Fruit fly (Drosophila melanogaster) Kc167 (cell line): ENCODE measurements around the gene Strip.

Experiments used
- Myc ChIP-seq: fragments of >200 bp; optimal IDR thresholded peaks from 2 replicates; lab custom pipeline; 2017; ENCODE audit warnings: missing external identifiers
- Sin3A ChIP-seq: fragments of >200 bp; optimal IDR thresholded peaks from 2 replicates; lab custom pipeline; 2018; ENCODE audit warnings: missing external identifiers
- h ChIP-seq: fragments of >200 bp; optimal IDR thresholded peaks from 3 replicates; lab custom pipeline; 2018; ENCODE audit warnings: missing external identifiers
- insv ChIP-seq: fragments of >200 bp; optimal IDR thresholded peaks from 3 replicates; lab custom pipeline; 2018; ENCODE audit warnings: missing external identifiers
- psq ChIP-seq: fragments of >200 bp; optimal IDR thresholded peaks from 2 replicates; lab custom pipeline; 2017; ENCODE audit warnings: missing external identifiers
- ttk ChIP-seq: sonication (Bioruptor generic); optimal IDR thresholded peaks from 2 replicates; lab custom pipeline; 2017; ENCODE audit warnings: missing external identifiers

The Strip gene

dm6 chr3L:3335688-3336087 is 7.0 kb upstream of the Strip start, which contains the start of gene Drsl1:
TSS of gene Drsl1 (minus strand) at chr3L:3335788.
- TF ChIP-seq Sin3A (lab: Kevin White, UChicago) (no peak), h (lab: Kevin White, UChicago) (no peak), ttk (lab: Kevin White, UChicago) (no peak), insv (lab: Kevin White, UChicago) (no peak), Myc (lab: Kevin White, UChicago) (no peak), psq (lab: Kevin White, UChicago) (no peak)

dm6 chr3L:3334784-3335183 is 6.1 kb upstream of the Strip start, which contains the start of gene CG14969:
TSS of gene CG14969 (minus strand) at chr3L:3334978.
- TF ChIP-seq Sin3A (lab: Kevin White, UChicago) (no peak), insv (lab: Kevin White, UChicago) (no peak), h (lab: Kevin White, UChicago) (no peak), Myc (lab: Kevin White, UChicago) (no peak), ttk (lab: Kevin White, UChicago) (no peak), psq (lab: Kevin White, UChicago) (no peak)

dm6 chr3L:3329763-3330162 is 1.1 kb upstream of the Strip start, which contains the start of gene CG14961:
TSS of gene CG14961 (plus strand) at chr3L:3330063.
- TF ChIP-seq ttk (lab: Kevin White, UChicago) (no peak), Myc (lab: Kevin White, UChicago) (no peak), psq (lab: Kevin White, UChicago) (no peak), insv (lab: Kevin White, UChicago) (no peak), Sin3A (lab: Kevin White, UChicago) (no peak), h (lab: Kevin White, UChicago) (no peak)

- TF ChIP-seq psq (lab: Kevin White, UChicago), result no peak
- TF ChIP-seq h (lab: Kevin White, UChicago), result peak; percentile 57
Observed at dm6 chr3L:3325925-3326903, 2.5 kb downstream of the Strip start, which contains the start of gene Gtpx. TSS of gene Gtpx (plus strand) at chr3L:3326265.

DNA sequence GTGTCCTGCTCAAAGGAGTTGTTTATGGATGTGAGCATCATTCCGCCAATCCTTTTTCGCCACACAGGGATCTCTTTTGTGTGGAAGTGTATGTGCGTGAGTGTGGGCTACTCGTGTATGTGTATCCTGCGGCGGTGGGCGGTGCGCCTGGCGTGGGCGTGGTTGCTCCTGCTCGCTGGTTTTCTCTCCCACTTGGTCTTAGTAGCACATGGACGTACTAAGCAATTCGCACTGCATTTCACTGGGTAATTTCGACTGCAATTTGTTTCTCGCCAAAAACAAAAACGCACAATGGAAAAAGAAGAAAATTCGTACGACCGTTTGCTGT is 3.1 kb downstream of the Strip start:
- TF ChIP-seq ttk (lab: Kevin White, UChicago), result no peak
- no peak for TF ChIP-seq Sin3A (lab: Kevin White, UChicago)
- TF ChIP-seq Myc (lab: Kevin White, UChicago), result no peak
- TF ChIP-seq psq (lab: Kevin White, UChicago), result no peak
- TF ChIP-seq insv (lab: Kevin White, UChicago), result no peak
- TF ChIP-seq h (lab: Kevin White, UChicago), result no peak

- TF ChIP-seq Sin3A (lab: Kevin White, UChicago) (no peak), h (lab: Kevin White, UChicago) (no peak), Myc (lab: Kevin White, UChicago) (no peak), ttk (lab: Kevin White, UChicago) (no peak), psq (lab: Kevin White, UChicago) (no peak), insv (lab: Kevin White, UChicago) (no peak)
Observed at dm6 chr3L:3319992-3320732, 8.5 kb downstream of the Strip start.

DNA sequence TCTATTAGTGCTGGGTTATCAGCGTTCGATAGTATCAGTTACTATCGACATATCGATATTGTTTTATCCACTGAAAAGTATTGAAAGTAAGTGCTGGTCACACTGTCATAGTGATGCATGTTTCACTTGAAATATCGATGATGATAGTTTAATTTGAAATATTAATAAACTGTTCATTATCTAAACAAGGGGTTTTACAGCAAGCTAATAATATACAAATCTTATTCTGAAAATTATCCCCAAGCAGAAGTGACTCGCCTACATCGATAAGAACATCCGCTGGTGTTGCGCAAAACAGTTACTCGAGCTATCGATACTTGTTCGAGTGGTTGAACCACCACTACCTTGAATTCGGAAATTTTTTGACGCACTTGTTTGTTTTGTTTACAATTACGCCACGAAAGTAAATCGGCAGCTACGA is 9.4 kb downstream of the Strip start, which contains the start of the genes PIG-C, CG12016 and Dpm2:
Gene PIG-C, minus strand, starts transcription at position 10 of the 421 bp plus-strand sequence.
Gene CG12016, plus strand, starts transcription at position 333 of the 421 bp plus-strand sequence.
Gene Dpm2, plus strand, starts transcription at position 333 of the 421 bp plus-strand sequence.
- TF ChIP-seq Sin3A (lab: Kevin White, UChicago) (peak; percentile 9), ttk (lab: Kevin White, UChicago) (no peak)

dm6 chr3L:3316441-3316840 is 12.2 kb downstream of the Strip start, which contains the start of gene Drsl5:
TSS of gene Drsl5 (plus strand) at chr3L:3316781.
- TF ChIP-seq h (lab: Kevin White, UChicago) (no peak), Sin3A (lab: Kevin White, UChicago) (no peak), Myc (lab: Kevin White, UChicago) (no peak), insv (lab: Kevin White, UChicago) (no peak)

- TF ChIP-seq ttk (lab: Kevin White, UChicago) (no peak), psq (lab: Kevin White, UChicago) (no peak), Sin3A (lab: Kevin White, UChicago) (no peak), Myc (lab: Kevin White, UChicago) (no peak), h (lab: Kevin White, UChicago) (no peak), insv (lab: Kevin White, UChicago) (no peak)
Observed at dm6 chr3L:3315288-3315687, 13.4 kb downstream of the Strip start, which contains the start of gene Drsl4. TSS of gene Drsl4 (plus strand) at chr3L:3315620.

DNA sequence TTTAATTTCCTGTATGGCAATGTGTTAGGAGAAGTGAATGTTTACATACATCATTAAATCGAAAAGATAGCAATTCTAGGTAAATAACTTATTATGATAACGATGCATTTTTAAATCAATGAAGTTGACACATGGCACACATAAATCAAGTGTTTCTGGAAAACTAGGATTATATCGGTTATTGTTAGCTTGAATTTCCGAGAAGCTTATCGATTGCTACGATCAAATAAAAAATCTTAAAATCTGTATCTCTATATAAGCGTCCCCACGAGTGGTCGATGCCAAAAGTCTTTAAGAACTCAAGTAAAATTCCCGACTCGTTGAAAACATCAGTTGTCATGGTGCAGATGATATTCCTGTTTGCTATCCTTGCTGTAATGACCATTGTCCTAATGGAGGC is 14.0 kb downstream of the Strip start, which contains the start of gene Drsl3:
Gene Drsl3, plus strand, starts transcription at position 301 of the 400 bp plus-strand sequence.
- no peak for TF ChIP-seq Sin3A (lab: Kevin White, UChicago)
- TF ChIP-seq psq (lab: Kevin White, UChicago), result no peak
- no peak for TF ChIP-seq insv (lab: Kevin White, UChicago)
- no peak for TF ChIP-seq h (lab: Kevin White, UChicago)
- no peak for TF ChIP-seq ttk (lab: Kevin White, UChicago)
- no peak for TF ChIP-seq Myc (lab: Kevin White, UChicago)

DNA sequence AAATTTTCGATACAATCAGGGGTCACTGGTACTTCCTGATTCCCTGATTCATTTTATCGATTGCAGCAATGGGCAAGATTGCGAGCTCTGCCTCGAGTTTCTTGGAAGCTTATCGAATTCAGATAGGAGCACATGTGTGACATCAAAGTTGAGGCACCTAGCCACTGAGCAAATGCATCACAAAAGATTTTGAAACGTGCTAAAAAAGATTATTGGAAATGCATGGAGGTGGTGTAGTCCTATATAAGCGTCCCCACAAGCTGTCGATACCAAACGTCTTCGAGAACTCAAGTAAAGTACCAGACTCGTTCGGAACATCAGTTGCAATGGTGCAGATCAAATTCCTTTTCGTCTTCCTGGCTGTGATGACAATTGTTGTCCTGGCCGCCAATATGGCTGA is 14.6 kb downstream of the Strip start, which contains the start of gene Drsl2:
Gene Drsl2, plus strand, starts transcription at position 301 of the 400 bp plus-strand sequence.
- no peak for TF ChIP-seq Sin3A (lab: Kevin White, UChicago)
- TF ChIP-seq ttk (lab: Kevin White, UChicago), result no peak
- TF ChIP-seq psq (lab: Kevin White, UChicago), result no peak
- no peak for TF ChIP-seq h (lab: Kevin White, UChicago)
- no peak for TF ChIP-seq insv (lab: Kevin White, UChicago)
- TF ChIP-seq Myc (lab: Kevin White, UChicago), result no peak
